Fruit fly (Drosophila melanogaster): ENCODE measurements around the gene brat.

DNA sequence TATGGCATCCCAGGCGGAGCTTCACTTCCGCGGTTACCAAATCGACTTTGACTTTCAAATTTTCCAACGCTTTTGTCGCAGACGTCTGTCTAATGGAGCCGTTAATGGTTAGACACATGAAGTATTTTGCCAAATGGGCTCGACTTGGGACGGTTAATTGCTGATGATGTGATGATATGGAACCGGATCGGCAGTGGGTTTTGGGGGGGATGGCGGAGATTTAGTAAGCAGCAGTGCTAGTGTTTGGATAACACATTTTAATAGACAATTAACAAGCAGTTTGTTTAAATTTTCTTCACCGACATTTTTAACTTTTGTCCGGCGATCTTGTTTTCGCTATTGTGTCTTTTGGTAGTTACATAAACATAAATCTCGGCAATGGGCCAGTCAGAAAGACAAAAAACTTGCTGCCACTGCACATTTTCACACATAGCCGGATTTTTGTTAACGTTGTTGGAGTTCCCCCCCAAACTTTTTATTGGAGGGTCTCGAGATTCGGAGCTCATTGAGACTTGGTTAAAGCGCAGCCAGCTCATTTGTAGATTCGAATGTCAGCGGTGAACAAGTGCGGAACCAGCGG, 23.9 kb upstream of the brat start, which contains the start of gene amd:
- no peak for TF ChIP-seq CG8159 (tag; optimal IDR thresholded peaks at IDR 0.05)
- no peak for TF ChIP-seq CG13204 (GFP tag; optimal IDR thresholded peaks at IDR 0.05)
- no peak for TF ChIP-seq CG32121 (GFP tag; IDR thresholded peaks at IDR 0.05)
- TF ChIP-seq fd96Ca (GFP tag; IDR thresholded peaks at IDR 0.05): no peak
- no peak for TF ChIP-seq CG34367 (tag; optimal IDR thresholded peaks at IDR 0.05)
- no peak for TF ChIP-seq Pif1B (GFP tag; optimal IDR thresholded peaks at IDR 0.05)
- no peak for TF ChIP-seq CG10348 (GFP tag; IDR thresholded peaks at IDR 0.05)

All from whole organism, pupa.